Fruit fly (Drosophila melanogaster): ENCODE data around the gene CG12713.
A peak's percentile ranks its signal among the peaks of the same experiment; 100 is the strongest.

Gene CG12713

DNA sequence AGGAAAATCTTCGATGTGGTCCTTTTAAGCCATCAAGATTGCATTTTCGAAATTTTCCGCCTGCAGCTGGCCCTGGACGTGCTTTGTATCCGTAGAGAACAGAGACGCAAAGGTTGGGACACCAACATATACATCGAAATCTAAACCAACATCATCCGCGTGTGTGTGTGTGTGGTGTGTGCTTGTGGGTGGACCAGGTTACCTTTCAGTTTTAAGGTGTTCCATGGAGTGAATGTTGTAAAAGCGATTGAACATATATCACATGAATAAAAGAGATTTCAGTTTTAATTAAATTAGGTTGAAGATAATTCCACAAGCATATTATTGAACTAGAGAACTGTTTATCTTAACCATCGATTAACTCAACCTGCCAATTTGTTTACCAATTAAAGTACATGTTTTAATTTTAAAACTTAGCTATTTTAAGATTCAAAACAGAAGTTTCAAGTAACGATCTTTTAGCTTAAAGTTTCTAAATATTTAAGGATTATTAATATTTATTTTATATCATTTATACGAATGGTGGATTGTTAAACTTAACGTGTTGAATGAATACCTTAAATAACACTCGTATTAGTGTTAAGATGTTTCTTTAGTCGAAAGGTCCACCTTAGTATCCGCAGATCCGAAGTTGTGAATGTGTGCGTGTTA, 5.2 kb upstream of the CG12713 start (continued):
- TF ChIP-seq trem (tag; optimal IDR thresholded peaks at IDR 0.05) (peak; percentile 11), hth (optimal IDR thresholded peaks at IDR 0.05) (no peak), CG1603 (tag; optimal IDR thresholded peaks at IDR 0.05) (peak; percentile 53), ab (GFP tag; optimal IDR thresholded peaks at IDR 0.05) (no peak), Ravus (GFP tag; IDR thresholded peaks at IDR 0.05) (no peak), CG17359 (tag; optimal IDR thresholded peaks at IDR 0.05) (peak; percentile 80), CG3065 (GFP tag; optimal IDR thresholded peaks at IDR 0.05) (no peak), inv (GFP tag; IDR thresholded peaks at IDR 0.05; ENCODE audit: partially characterized antibody) (no peak), bcd (GFP tag; optimal IDR thresholded peaks at IDR 0.05) (peak; percentile 70), CG7786 (GFP tag; optimal IDR thresholded peaks at IDR 0.05) (peak; percentile 69), stwl (tag; optimal IDR thresholded peaks at IDR 0.05) (no peak), CG10267 (tag; optimal IDR thresholded peaks at IDR 0.05) (peak; percentile 66), ATbp (GFP tag; optimal IDR thresholded peaks at IDR 0.05) (peak; percentile 62), cwo (GFP tag; optimal IDR thresholded peaks at IDR 0.05) (peak; percentile 90), CG11695 (GFP tag; IDR thresholded peaks at IDR 0.05) (peak; percentile 79), mam (GFP tag; optimal IDR thresholded peaks at IDR 0.05) (peak; percentile 65), klu (GFP tag; IDR thresholded peaks at IDR 0.05) (0 out of 2 replicates have a peak, but pooled peaks have one; percentile 20), Kr (GFP tag; optimal IDR thresholded peaks at IDR 0.05) (no peak), Gsc (GFP tag; IDR thresholded peaks at IDR 0.05) (no peak), Oli (tag; optimal IDR thresholded peaks at IDR 0.05) (peak; percentile 84), esg (GFP tag; conservative IDR thresholded peaks at IDR 0.05) (peak; percentile 49; the same call in 1 of the 2 replicates), ro (GFP tag; IDR thresholded peaks at IDR 0.05) (no peak), gcm (GFP tag; optimal IDR thresholded peaks at IDR 0.05) (peak; percentile 55), sisA (GFP tag; IDR thresholded peaks at IDR 0.05) (no peak), toy (GFP tag; IDR thresholded peaks at IDR 0.05) (peak; percentile 38; the same call in 1 of the 2 replicates), CG4820 (GFP tag; optimal IDR thresholded peaks at IDR 0.05) (peak; percentile 65), CG12155 (GFP tag; optimal IDR thresholded peaks at IDR 0.05) (peak; percentile 56), Xbp1 (GFP tag; optimal IDR thresholded peaks at IDR 0.05) (peak; percentile 66), CG17328 (GFP tag; IDR thresholded peaks at IDR 0.05) (peak; percentile 28; the same call in 1 of the 2 replicates), Doc2 (GFP tag; IDR thresholded peaks at IDR 0.05) (no peak), wek (GFP tag; optimal IDR thresholded peaks at IDR 0.05) (no peak), CG15514 (GFP tag; optimal IDR thresholded peaks at IDR 0.05) (peak; percentile 62), Elba2 (GFP tag; optimal IDR thresholded peaks at IDR 0.05) (no peak), corto (GFP tag; optimal IDR thresholded peaks at IDR 0.05) (no peak), CG14860 (GFP tag; IDR thresholded peaks at IDR 0.05; ENCODE audit: partially characterized antibody) (no peak), CG2120 (GFP tag; optimal IDR thresholded peaks at IDR 0.05) (peak; percentile 89), schlank (tag; optimal IDR thresholded peaks at IDR 0.05) (peak; percentile 43), CG31365 (tag; optimal IDR thresholded peaks at IDR 0.05) (peak; percentile 50), CG12299 (tag; optimal IDR thresholded peaks at IDR 0.05) (peak; percentile 87), CG32772 (GFP tag; IDR thresholded peaks at IDR 0.05) (0 out of 2 replicates have a peak, but pooled peaks have one; percentile 10), peb (GFP tag; IDR thresholded peaks at IDR 0.05) (no peak), Meics (GFP tag; optimal IDR thresholded peaks at IDR 0.05) (peak; percentile 93), D19A (tag; optimal IDR thresholded peaks at IDR 0.05) (peak; percentile 84), chm (GFP tag; IDR thresholded peaks at IDR 0.05) (0 out of 2 replicates have a peak, but pooled peaks have one; percentile 37), Dp (GFP tag; optimal IDR thresholded peaks at IDR 0.05) (no peak), rib (GFP tag; IDR thresholded peaks at IDR 0.05) (no peak; the same call in 1 of the 2 replicates), HmgZ (tag; optimal IDR thresholded peaks at IDR 0.05) (peak; percentile 65), CoRest (tag; optimal IDR thresholded peaks at IDR 0.05) (peak; percentile 90), CG3838 (GFP tag; optimal IDR thresholded peaks at IDR 0.05) (peak; percentile 19), CG7556 (GFP tag; optimal IDR thresholded peaks at IDR 0.05) (peak; percentile 93)

Measured in whole organism, embryonic.